Worm (Caenorhabditis elegans) whole organism, L3 larva: ENCODE measurements around the gene M01D1.12.
"Not testable (repeated sequence)": the region's sequence is repeated elsewhere in the genome, so short reads cannot be mapped to it uniquely, and the experiment has no call there.

Experiments used
- ZK546.5 ChIP-seq: sonication (generic microtip); optimal IDR thresholded peaks from 2 replicates; lab custom pipeline; 2017; ENCODE audit warnings: missing biosample characterization, missing genetic modification characterization
- ama-1 ChIP-seq: fragments of 150-350 bp; optimal IDR thresholded peaks from 2 replicates; lab custom pipeline; 2018
- ceh-16 ChIP-seq: sonication (generic microtip); optimal IDR thresholded peaks from 2 replicates; lab custom pipeline; 2017; ENCODE audit warnings: missing biosample characterization, missing genetic modification characterization
- ceh-28 ChIP-seq: fragments of 150-350 bp; optimal IDR thresholded peaks from 2 replicates; lab custom pipeline; 2014; ENCODE audit warnings: missing biosample characterization, missing genetic modification reagents, missing genetic modification characterization
- ceh-82 ChIP-seq: fragments of 150-350 bp; optimal IDR thresholded peaks from 2 replicates; lab custom pipeline; 2014; ENCODE audit warnings: missing biosample characterization, missing genetic modification characterization
- daf-12 ChIP-seq: fragments of 150-350 bp; optimal IDR thresholded peaks from 2 replicates; lab custom pipeline; 2014; ENCODE audit warnings: missing biosample characterization, missing genetic modification reagents, missing genetic modification characterization
- egl-5 ChIP-seq: fragments of 150-350 bp; optimal IDR thresholded peaks from 2 replicates; lab custom pipeline; 2017; ENCODE audit warnings: missing biosample characterization, missing genetic modification reagents, missing genetic modification characterization, inconsistent platforms
- elt-1 ChIP-seq: fragments of 150-350 bp; optimal IDR thresholded peaks from 2 replicates; lab custom pipeline; 2014; ENCODE audit warnings: missing biosample characterization, missing genetic modification characterization
- elt-2 ChIP-seq: sonication (generic microtip); optimal IDR thresholded peaks from 2 replicates; lab custom pipeline; 2016; ENCODE audit warnings: missing genetic modification reagents, mild to moderate bottlenecking, missing genetic modification characterization, missing compliant biosample characterization
- elt-3 ChIP-seq, 3 experiments: fragments of 150-350 bp in 1 of 3; sonication (generic microtip) in 2 of 3; optimal IDR thresholded peaks; 2 replicates in 2 of 3; 4 replicates in 1 of 3; lab custom pipeline; 2014 to 2017; ENCODE audit warnings: missing biosample characterization in 3 of 3, missing genetic modification characterization in 3 of 3
- eor-1 ChIP-seq, 2 experiments: fragments of 150-350 bp; optimal IDR thresholded peaks; 2 replicates each; lab custom pipeline; 2014 to 2018; ENCODE audit warnings: missing biosample characterization in 2 of 2, missing genetic modification characterization in 2 of 2
- fkh-2 ChIP-seq: fragments of 150-350 bp; optimal IDR thresholded peaks from 2 replicates; lab custom pipeline; 2014; ENCODE audit warnings: missing biosample characterization, missing genetic modification reagents, missing genetic modification characterization
- fos-1 ChIP-seq: fragments of 150-350 bp; optimal IDR thresholded peaks from 2 replicates; lab custom pipeline; 2014; ENCODE audit warnings: missing biosample characterization, missing genetic modification characterization
- hmg-11 ChIP-seq: sonication (generic microtip); optimal IDR thresholded peaks from 2 replicates; lab custom pipeline; 2016; ENCODE audit warnings: missing genetic modification characterization, missing compliant biosample characterization
- jun-1 ChIP-seq: fragments of 150-350 bp; optimal IDR thresholded peaks from 2 replicates; lab custom pipeline; 2014; ENCODE audit warnings: missing biosample characterization, missing genetic modification reagents, missing genetic modification characterization
- lin-15B ChIP-seq: fragments of 150-350 bp; optimal IDR thresholded peaks from 2 replicates; lab custom pipeline; 2014; ENCODE audit warnings: missing biosample characterization, missing genetic modification characterization
- lin-39 ChIP-seq: fragments of 150-350 bp; optimal IDR thresholded peaks from 2 replicates; lab custom pipeline; 2018; ENCODE audit warnings: missing biosample characterization, missing genetic modification reagents, missing genetic modification characterization
- lsy-12 ChIP-seq: sonication (generic microtip); optimal IDR thresholded peaks from 2 replicates; lab custom pipeline; 2016; ENCODE audit warnings: mild to moderate bottlenecking, missing genetic modification characterization, missing compliant biosample characterization
- mdl-1 ChIP-seq: fragments of 150-350 bp; optimal IDR thresholded peaks from 2 replicates; lab custom pipeline; 2014; ENCODE audit warnings: missing biosample characterization, missing genetic modification characterization
- mml-1 ChIP-seq: fragments of 150-350 bp; sonication (generic microtip); optimal IDR thresholded peaks from 3 replicates; lab custom pipeline; 2014; ENCODE audit warnings: missing biosample characterization, missing genetic modification characterization
- nfya-1 ChIP-seq: sonication (generic microtip); optimal IDR thresholded peaks from 2 replicates; lab custom pipeline; 2017; ENCODE audit warnings: missing genetic modification characterization, mild to moderate bottlenecking, missing compliant biosample characterization, antibody characterized with exemption, moderate library complexity; ENCODE audit not compliant: insufficient read depth
- nhr-237 ChIP-seq: fragments of 150-350 bp; optimal IDR thresholded peaks from 2 replicates; lab custom pipeline; 2014; ENCODE audit warnings: missing biosample characterization, missing genetic modification characterization
- nhr-25 ChIP-seq: sonication (generic microtip); optimal IDR thresholded peaks from 2 replicates; lab custom pipeline; 2017; ENCODE audit warnings: missing biosample characterization, missing genetic modification characterization
- nhr-28 ChIP-seq: fragments of 150-350 bp; optimal IDR thresholded peaks from 2 replicates; lab custom pipeline; 2014; ENCODE audit warnings: missing biosample characterization, missing genetic modification characterization
- nhr-43 ChIP-seq: sonication (generic microtip); optimal IDR thresholded peaks from 2 replicates; lab custom pipeline; 2016; ENCODE audit warnings: mild to moderate bottlenecking, missing genetic modification characterization, missing compliant biosample characterization; ENCODE audit not compliant: poor library complexity, severe bottlenecking
- nhr-76 ChIP-seq: fragments of 150-350 bp; sonication (generic microtip); optimal IDR thresholded peaks from 5 replicates; lab custom pipeline; 2014; ENCODE audit warnings: missing biosample characterization, missing genetic modification characterization
- nhr-77 ChIP-seq: fragments of 150-350 bp; optimal IDR thresholded peaks from 2 replicates; lab custom pipeline; 2014; ENCODE audit warnings: missing biosample characterization, missing genetic modification characterization
- pha-4 ChIP-seq: fragments of 150-350 bp; optimal IDR thresholded peaks from 2 replicates; lab custom pipeline; 2014; ENCODE audit warnings: missing biosample characterization, missing genetic modification reagents, missing genetic modification characterization
- pqm-1 ChIP-seq: fragments of 150-350 bp; optimal IDR thresholded peaks from 2 replicates; lab custom pipeline; 2017; ENCODE audit warnings: missing biosample characterization, missing genetic modification characterization, inconsistent platforms
- sea-2 ChIP-seq: fragments of 150-350 bp; sonication (generic microtip); optimal IDR thresholded peaks from 4 replicates; lab custom pipeline; 2014; ENCODE audit warnings: missing biosample characterization, missing genetic modification reagents, missing genetic modification characterization
- skn-1 ChIP-seq: fragments of 150-350 bp; optimal IDR thresholded peaks from 2 replicates; lab custom pipeline; 2014; ENCODE audit warnings: missing biosample characterization, missing genetic modification characterization
- unc-39 ChIP-seq: sonication (generic microtip); optimal IDR thresholded peaks from 4 replicates; lab custom pipeline; 2017; ENCODE audit warnings: missing biosample characterization, missing genetic modification characterization
- unc-62 ChIP-seq: fragments of 150-350 bp; sonication (generic microtip); optimal IDR thresholded peaks from 4 replicates; lab custom pipeline; 2014; ENCODE audit warnings: missing biosample characterization, missing genetic modification reagents, missing genetic modification characterization
- zag-1 ChIP-seq: fragments of 150-350 bp; optimal IDR thresholded peaks from 2 replicates; lab custom pipeline; 2014; ENCODE audit warnings: missing biosample characterization, missing genetic modification characterization
- ztf-11 ChIP-seq: fragments of 150-350 bp; optimal IDR thresholded peaks from 2 replicates; lab custom pipeline; 2014; ENCODE audit warnings: missing biosample characterization, missing genetic modification characterization

The M01D1.12 gene

DNA sequence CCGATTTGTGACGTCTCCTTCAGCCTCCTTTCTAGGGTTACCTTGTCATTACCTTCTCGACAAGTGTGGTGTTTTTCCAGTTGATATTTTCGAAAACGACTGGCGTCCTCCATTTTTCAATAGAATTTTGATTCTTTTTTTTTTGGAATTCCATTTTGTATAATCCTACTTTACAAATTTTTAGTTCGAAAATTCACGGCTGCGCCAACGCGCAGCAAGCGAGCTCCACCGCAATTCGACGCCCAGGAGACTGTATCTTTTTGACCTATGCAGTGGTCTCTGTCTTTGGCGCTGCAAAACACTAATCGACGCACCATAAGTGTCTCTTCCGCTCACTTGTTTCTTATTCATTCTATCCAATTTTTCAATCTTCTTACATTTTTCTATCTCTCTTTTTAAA, 35.5 kb upstream of the M01D1.12 start, which contains the start of gene fbxc-42:
Gene fbxc-42 (plus strand): TSS at position 301 of the 400 bp plus-strand sequence.
- TF ChIP-seq nhr-76, result no peak
- TF ChIP-seq unc-39 (tag; lab: Kevin White, UChicago), result no peak
- TF ChIP-seq mdl-1 (tag; lab: Kevin White, UChicago), result no peak
- TF ChIP-seq nhr-43 (tag; lab: Kevin White, UChicago), result no peak
- no peak for TF ChIP-seq lin-39 (tag; lab: Kevin White, UChicago)
- no peak for TF ChIP-seq elt-1 (tag; lab: Kevin White, UChicago)
- TF ChIP-seq ztf-11 (tag; lab: Kevin White, UChicago), result no peak
- TF ChIP-seq skn-1, result no peak
- no peak for TF ChIP-seq lin-15B (tag; lab: Kevin White, UChicago)
- TF ChIP-seq zag-1, result no peak
- TF ChIP-seq pqm-1 (tag; lab: Kevin White, UChicago), result no peak
- no peak for TF ChIP-seq jun-1
- TF ChIP-seq nhr-77 (tag; lab: Kevin White, UChicago), result no peak

DNA sequence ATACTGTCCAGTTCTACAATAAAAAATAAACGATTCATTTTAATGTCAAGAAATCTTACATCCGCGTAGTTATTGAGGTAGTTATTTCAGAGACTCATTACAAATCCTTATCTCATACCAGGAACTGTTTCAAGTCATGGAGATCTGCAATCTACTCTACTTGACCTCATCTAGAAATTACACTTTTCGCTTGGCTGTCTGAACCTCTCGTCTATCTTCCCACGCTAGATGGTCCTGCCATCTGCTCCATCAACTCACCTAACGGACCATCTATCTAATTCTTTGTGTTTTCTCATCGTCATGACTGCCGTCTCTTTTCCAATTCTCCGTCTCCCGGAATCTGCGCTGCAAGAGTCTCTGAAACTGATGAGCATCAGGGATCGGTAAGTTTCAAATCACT, 32.5 kb upstream of the M01D1.12 start, which contains the start of gene F45D11.7:
Gene F45D11.7 (plus strand): TSS at position 301 of the 400 bp plus-strand sequence.
- not testable (repeated sequence) for TF ChIP-seq lsy-12; mml-1; eor-1 (tag; optimal IDR thresholded peaks at IDR 0.05; lab: Kevin White, UChicago)

DNA sequence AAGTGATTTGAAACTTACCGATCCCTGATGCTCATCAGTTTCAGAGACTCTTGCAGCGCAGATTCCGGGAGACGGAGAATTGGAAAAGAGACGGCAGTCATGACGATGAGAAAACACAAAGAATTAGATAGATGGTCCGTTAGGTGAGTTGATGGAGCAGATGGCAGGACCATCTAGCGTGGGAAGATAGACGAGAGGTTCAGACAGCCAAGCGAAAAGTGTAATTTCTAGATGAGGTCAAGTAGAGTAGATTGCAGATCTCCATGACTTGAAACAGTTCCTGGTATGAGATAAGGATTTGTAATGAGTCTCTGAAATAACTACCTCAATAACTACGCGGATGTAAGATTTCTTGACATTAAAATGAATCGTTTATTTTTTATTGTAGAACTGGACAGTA, 30.7 kb upstream of the M01D1.12 start, which contains the start of gene F45D11.11:
Gene F45D11.11 (minus strand): TSS at position 101 of the 400 bp plus-strand sequence.
- not testable (repeated sequence) for TF ChIP-seq ama-1 (lab: Kevin White, UChicago); nhr-43 (tag; lab: Kevin White, UChicago); daf-12

DNA sequence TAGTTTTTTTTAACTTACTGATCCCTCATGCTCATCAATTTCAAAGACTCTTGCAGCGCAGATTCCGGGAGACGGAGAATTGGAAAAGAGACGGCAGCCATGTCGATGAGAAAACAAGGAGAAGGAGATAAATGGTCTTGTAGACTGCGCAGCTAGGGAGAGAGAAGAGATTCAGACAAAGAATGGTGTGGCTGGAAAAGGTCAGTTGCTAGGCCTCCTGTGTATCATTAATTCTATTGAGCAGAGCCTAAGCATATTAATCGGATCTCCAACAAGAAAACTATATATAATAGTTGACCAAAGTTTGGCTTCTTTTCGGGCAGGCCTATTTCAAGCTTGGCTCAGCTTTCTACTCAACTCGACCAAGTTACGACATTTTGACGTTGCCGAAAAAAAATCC, 27.3 kb upstream of the M01D1.12 start, which contains the start of gene fbxb-29:
Gene fbxb-29 (minus strand): TSS at position 101 of the 400 bp plus-strand sequence.
- TF ChIP-seq unc-62 (GFP tag; lab: Kevin White, UChicago) (no peak), daf-12 (no peak), nfya-1 (no peak), hmg-11 (tag; lab: Kevin White, UChicago) (no peak), fkh-2 (no peak), ceh-28 (tag; lab: Kevin White, UChicago) (no peak), egl-5 (tag; lab: Kevin White, UChicago) (no peak), nhr-28 (tag; lab: Kevin White, UChicago) (no peak), nhr-237 (tag; lab: Kevin White, UChicago) (no peak)

DNA sequence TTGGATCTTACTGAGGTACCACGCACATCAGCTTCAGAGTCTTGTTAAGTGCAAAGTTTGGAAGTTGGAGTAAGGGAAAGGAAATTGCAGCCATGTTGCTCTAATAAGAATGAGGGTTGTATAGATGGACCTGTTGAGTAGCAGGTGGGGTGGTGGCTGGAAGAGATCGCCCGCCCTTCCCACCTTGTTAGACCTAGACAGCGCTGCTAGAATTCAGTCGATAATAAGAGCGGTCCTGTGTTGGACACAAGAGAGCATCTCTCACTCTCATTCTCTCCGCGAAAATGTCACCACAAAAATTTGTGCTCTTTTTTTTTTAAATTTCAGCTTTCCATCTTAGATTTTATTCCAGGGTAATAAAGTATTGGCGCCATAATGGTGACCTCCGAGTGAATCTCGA, 25.4 kb upstream of the M01D1.12 start, which contains the start of the genes fbxb-30 and F45D11.5:
Gene fbxb-30 (minus strand): TSS at position 101 of the 400 bp plus-strand sequence.
Gene F45D11.5 (plus strand): TSS at position 352 of the 400 bp plus-strand sequence.
- no peak for TF ChIP-seq egl-5 (tag; lab: Kevin White, UChicago)
- no peak for TF ChIP-seq mml-1
- no peak for TF ChIP-seq pha-4 (tag; lab: Kevin White, UChicago)
- no peak for TF ChIP-seq nhr-25 (tag; lab: Kevin White, UChicago)
- no peak for TF ChIP-seq elt-1 (tag; lab: Kevin White, UChicago)
- TF ChIP-seq fos-1 (tag; lab: Kevin White, UChicago), result no peak
- no peak for TF ChIP-seq elt-3 (tag; optimal IDR thresholded peaks at IDR 0.05; lab: Kevin White, UChicago)
- TF ChIP-seq ama-1 (lab: Kevin White, UChicago), result no peak
- no peak for TF ChIP-seq unc-39 (tag; lab: Kevin White, UChicago)
- no peak for TF ChIP-seq hmg-11 (tag; lab: Kevin White, UChicago)
- TF ChIP-seq nhr-77 (tag; lab: Kevin White, UChicago), result no peak
- TF ChIP-seq elt-2 (tag; lab: Kevin White, UChicago), result no peak
- no peak for TF ChIP-seq ZK546.5 (tag; lab: Kevin White, UChicago)
- TF ChIP-seq ceh-16 (tag; lab: Kevin White, UChicago), result no peak
- TF ChIP-seq nhr-76, result no peak
- TF ChIP-seq ceh-82 (tag; lab: Kevin White, UChicago), result no peak
- no peak for TF ChIP-seq sea-2
